Worm (Caenorhabditis elegans): ENCODE measurements around the gene F59B2.15.

DNA sequence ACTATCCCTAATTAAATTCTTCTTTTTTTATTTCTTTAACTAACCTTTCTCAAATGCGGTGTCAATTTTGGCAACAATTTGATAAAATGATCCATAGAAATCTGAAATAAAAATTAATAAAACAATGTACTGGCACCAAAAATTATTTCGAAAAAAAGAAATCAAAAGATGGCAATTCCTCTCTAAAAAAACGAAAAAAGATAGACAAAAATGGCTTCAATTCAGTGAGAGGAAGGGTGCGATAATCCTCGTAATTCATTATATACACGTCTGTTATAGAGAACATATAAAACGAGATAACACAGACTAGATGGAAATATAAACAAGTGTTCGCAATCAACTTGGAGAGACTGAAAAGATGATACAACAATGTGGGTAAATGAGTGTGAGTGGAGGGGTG lies 43.4 kb upstream of the F59B2.15 start, which contains the start of gene R107.2:
- no peak for TF ChIP-seq nhr-28 (tag; optimal IDR thresholded peaks at IDR 0.05)
- no peak for TF ChIP-seq lin-35 (GFP tag; optimal IDR thresholded peaks at IDR 0.05)
- no peak for TF ChIP-seq lsy-2 (tag; optimal IDR thresholded peaks at IDR 0.05)
- no peak for TF ChIP-seq mdl-1 (tag; optimal IDR thresholded peaks at IDR 0.05)
- no peak for TF ChIP-seq jun-1 (tag; optimal IDR thresholded peaks at IDR 0.05)
- TF ChIP-seq skn-1 (tag; optimal IDR thresholded peaks at IDR 0.05): no peak
